Worm (Caenorhabditis elegans): ENCODE results near the gene C50D2.6.
A peak's percentile ranks its signal among the peaks of the same experiment; 100 is the strongest.

C50D2.6 gene

ce11 chrII:61013-61412 lies 23.2 kb upstream of the C50D2.6 start, which contains the start of gene C23H3.2:
Gene C23H3.2, plus strand, starts transcription at chrII:61313.
- TF ChIP-seq crh-2 (tag; optimal IDR thresholded peaks at IDR 0.05) (no peak), nhr-12 (tag; optimal IDR thresholded peaks at IDR 0.05) (no peak), peb-1 (tag; optimal IDR thresholded peaks at IDR 0.05) (no peak), nhr-10 (tag; optimal IDR thresholded peaks at IDR 0.05) (no peak), unc-55 (GFP tag; optimal IDR thresholded peaks at IDR 0.05) (no peak), zag-1 (tag; optimal IDR thresholded peaks at IDR 0.05) (no peak), unc-39 (tag; optimal IDR thresholded peaks at IDR 0.05) (no peak), unc-62 (GFP tag; optimal IDR thresholded peaks at IDR 0.05) (no peak), nhr-237 (tag; optimal IDR thresholded peaks at IDR 0.05) (no peak), egl-27 (tag; optimal IDR thresholded peaks at IDR 0.05) (no peak), lsy-2 (tag; optimal IDR thresholded peaks at IDR 0.05) (no peak), ama-1 (optimal IDR thresholded peaks at IDR 0.05) (no peak), ceh-16 (tag; optimal IDR thresholded peaks at IDR 0.05) (no peak), skn-1 (tag; optimal IDR thresholded peaks at IDR 0.05) (no peak), alr-1 (tag; optimal IDR thresholded peaks at IDR 0.05) (no peak), gmeb-1 (tag; optimal IDR thresholded peaks at IDR 0.05) (no peak), nhr-11 (tag; optimal IDR thresholded peaks at IDR 0.05) (no peak), ztf-4 (tag; optimal IDR thresholded peaks at IDR 0.05) (no peak), snpc-4 (tag; optimal IDR thresholded peaks at IDR 0.05) (no peak)

- peak; percentile 76 for TF ChIP-seq fos-1 (tag; optimal IDR thresholded peaks at IDR 0.05)
- no peak for TF ChIP-seq nhr-6 (tag; optimal IDR thresholded peaks at IDR 0.05)
- no peak for TF ChIP-seq blmp-1 (tag; optimal IDR thresholded peaks at IDR 0.05; ENCODE audit: insufficient read depth)
- no peak for TF ChIP-seq nhr-25 (tag; optimal IDR thresholded peaks at IDR 0.05)
- no peak for TF ChIP-seq ama-1 (optimal IDR thresholded peaks at IDR 0.05)
Measured at ce11 chrII:65484-65883, 18.8 kb upstream of the C50D2.6 start.

ce11 chrII:66322-66721 lies 17.9 kb upstream of the C50D2.6 start:
- TF ChIP-seq fos-1 (tag; optimal IDR thresholded peaks at IDR 0.05) (peak; percentile 78), elt-3 (tag; optimal IDR thresholded peaks at IDR 0.05) (no peak), ztf-4 (tag; optimal IDR thresholded peaks at IDR 0.05) (no peak), lsy-2 (tag; optimal IDR thresholded peaks at IDR 0.05) (peak in 1 of 2 experiments; percentile 40), nhr-21 (tag; optimal IDR thresholded peaks at IDR 0.05) (peak; percentile 67), aly-2 (tag; optimal IDR thresholded peaks at IDR 0.05) (no peak), Y55F3AM.14 (GFP tag; optimal IDR thresholded peaks at IDR 0.05) (peak; percentile 23), F13H6.1 (tag; optimal IDR thresholded peaks at IDR 0.05) (peak; percentile 41), nhr-25 (tag; optimal IDR thresholded peaks at IDR 0.05) (peak; percentile 73), sem-4 (tag; optimal IDR thresholded peaks at IDR 0.05) (peak; percentile 68), peb-1 (tag; optimal IDR thresholded peaks at IDR 0.05) (peak; percentile 95), lin-39 (tag; optimal IDR thresholded peaks at IDR 0.05) (no peak), crh-2 (tag; optimal IDR thresholded peaks at IDR 0.05) (no peak), ceh-16 (tag; optimal IDR thresholded peaks at IDR 0.05) (no peak), sma-9 (GFP tag; optimal IDR thresholded peaks at IDR 0.05) (no peak), sma-9 (tag; optimal IDR thresholded peaks at IDR 0.05) (no peak), mdl-1 (tag; optimal IDR thresholded peaks at IDR 0.05) (peak in 1 of 2 experiments; percentile 29), ztf-11 (tag; optimal IDR thresholded peaks at IDR 0.05) (no peak), elt-1 (tag; optimal IDR thresholded peaks at IDR 0.05) (no peak), zag-1 (tag; optimal IDR thresholded peaks at IDR 0.05) (no peak), lin-11 (tag; optimal IDR thresholded peaks at IDR 0.05) (no peak), sma-3 (GFP tag; optimal IDR thresholded peaks at IDR 0.05) (peak; percentile 71), ceh-82 (tag; optimal IDR thresholded peaks at IDR 0.05) (no peak), nhr-11 (tag; optimal IDR thresholded peaks at IDR 0.05) (no peak), blmp-1 (tag; optimal IDR thresholded peaks at IDR 0.05; ENCODE audit: insufficient read depth) (peak; percentile 63), C34F6.9 (tag; optimal IDR thresholded peaks at IDR 0.05) (peak; percentile 29)

ce11 chrII:67663-68062 lies 16.6 kb upstream of the C50D2.6 start:
- TF ChIP-seq fos-1 (tag; optimal IDR thresholded peaks at IDR 0.05) (peak; percentile 91), nhr-129 (tag; optimal IDR thresholded peaks at IDR 0.05) (no peak), mbf-1 (tag; optimal IDR thresholded peaks at IDR 0.05) (no peak)
